Worm (Caenorhabditis elegans) whole organism, mixed stage, embryonic: ENCODE measurements around the gene C14B1.8.
A peak's percentile ranks its signal among the peaks of the same experiment; 100 is the strongest.

ENCODE experiments used
- ces-1 ChIP-seq: fragments of 150-350 bp; optimal IDR thresholded peaks from 2 replicates; lab custom pipeline; 2014; ENCODE audit warnings: missing biosample characterization, missing genetic modification reagents, missing genetic modification characterization
- cnd-1 ChIP-seq: fragments of 200-800 bp; sonication (Bioruptor generic); optimal IDR thresholded peaks from 2 replicates; lab custom pipeline; 2018; ENCODE audit warnings: mild to moderate bottlenecking, missing genetic modification characterization, missing compliant biosample characterization
- elt-3 ChIP-seq: fragments of 150-350 bp; optimal IDR thresholded peaks from 2 replicates; lab custom pipeline; 2014; ENCODE audit warnings: missing biosample characterization, missing genetic modification characterization
- lsy-2 ChIP-seq: fragments of 150-350 bp; optimal IDR thresholded peaks from 2 replicates; lab custom pipeline; 2014; ENCODE audit warnings: missing biosample characterization, missing genetic modification characterization
- mab-5 ChIP-seq: fragments of 150-350 bp; optimal IDR thresholded peaks from 2 replicates; lab custom pipeline; 2014; ENCODE audit warnings: missing biosample characterization, missing genetic modification characterization
- nhr-12 ChIP-seq: fragments of 150-350 bp; optimal IDR thresholded peaks from 2 replicates; lab custom pipeline; 2014; ENCODE audit warnings: missing biosample characterization, missing genetic modification characterization
- nhr-76 ChIP-seq: sonication (generic microtip); optimal IDR thresholded peaks from 2 replicates; lab custom pipeline; 2017; ENCODE audit warnings: missing biosample characterization, missing genetic modification characterization
- unc-62 ChIP-seq: fragments of 150-350 bp; optimal IDR thresholded peaks from 2 replicates; lab custom pipeline; 2014; ENCODE audit warnings: missing biosample characterization, missing genetic modification reagents, missing genetic modification characterization

- TF ChIP-seq mab-5 (no peak), unc-62 (GFP tag; lab: Kevin White, UChicago) (no peak), cnd-1 (tag; lab: Kevin White, UChicago) (no peak), elt-3 (tag; lab: Kevin White, UChicago) (no peak), ces-1 (peak; percentile 79), nhr-76 (tag; lab: Kevin White, UChicago) (no peak), nhr-12 (tag; lab: Kevin White, UChicago) (no peak), lsy-2 (no peak)
These were observed 42.1 kb downstream of the C14B1.8 start for ce11 chrIII:3677378-3677777.
